Worm (Caenorhabditis elegans): Measurements from ENCODE around the gene hbl-1.

ce11 chrX:5847268-5847667, 25.3 kb downstream of the hbl-1 start:
- TF ChIP-seq B0019.2 (GFP tag; conservative IDR thresholded peaks at IDR 0.05), result no peak
- no peak for TF ChIP-seq ceh-27 (GFP tag; optimal IDR thresholded peaks at IDR 0.05)

Data from whole organism, young adult.